Worm (Caenorhabditis elegans) whole organism, L1 larva: Measurements from ENCODE around the gene jud-4.

Source experiments
- aha-1 ChIP-seq: fragments of 150-350 bp; optimal IDR thresholded peaks from 2 replicates; lab custom pipeline; 2014; ENCODE audit warnings: missing biosample characterization, missing genetic modification characterization
- ces-1 ChIP-seq: fragments of 150-350 bp; optimal IDR thresholded peaks from 2 replicates; lab custom pipeline; 2014; ENCODE audit warnings: missing biosample characterization, missing genetic modification reagents, missing genetic modification characterization
- egl-27 ChIP-seq, 2 experiments: fragments of 150-350 bp in 1 of 2; sonication (generic microtip); optimal IDR thresholded peaks; 3 replicates each; lab custom pipeline; 2017 to 2018; ENCODE audit warnings: missing biosample characterization in 2 of 2, missing genetic modification characterization in 2 of 2, missing genetic modification reagents in 2 of 2
- fos-1 ChIP-seq: fragments of 150-350 bp; optimal IDR thresholded peaks from 2 replicates; lab custom pipeline; 2014; ENCODE audit warnings: missing biosample characterization, missing genetic modification characterization
- irx-1 ChIP-seq: sonication (generic microtip); optimal IDR thresholded peaks from 2 replicates; lab custom pipeline; 2016; ENCODE audit warnings: missing genetic modification characterization, missing compliant biosample characterization
- lin-14 ChIP-seq: fragments of 200-800 bp; sonication (Bioruptor generic); optimal IDR thresholded peaks from 2 replicates; lab custom pipeline; 2018; ENCODE audit warnings: mild to moderate bottlenecking, missing genetic modification characterization, moderate library complexity, missing compliant biosample characterization
- lin-15B ChIP-seq: fragments of 150-350 bp; sonication (generic microtip); optimal IDR thresholded peaks from 3 replicates; lab custom pipeline; 2014; ENCODE audit warnings: missing biosample characterization, missing genetic modification characterization
- mep-1 ChIP-seq: fragments of 150-350 bp; optimal IDR thresholded peaks from 2 replicates; lab custom pipeline; 2014; ENCODE audit warnings: missing biosample characterization, missing genetic modification characterization
- pqm-1 ChIP-seq: sonication (generic microtip); optimal IDR thresholded peaks from 3 replicates; lab custom pipeline; 2017; ENCODE audit warnings: missing biosample characterization, missing genetic modification characterization
- snpc-4 ChIP-seq: fragments of 150-350 bp; optimal IDR thresholded peaks from 2 replicates; lab custom pipeline; 2014; ENCODE audit warnings: missing biosample characterization, missing genetic modification characterization
- sox-4 ChIP-seq: sonication (generic microtip); optimal IDR thresholded peaks from 2 replicates; lab custom pipeline; 2016; ENCODE audit warnings: missing genetic modification characterization, missing compliant biosample characterization
- unc-130 ChIP-seq: fragments of 150-350 bp; optimal IDR thresholded peaks from 2 replicates; lab custom pipeline; 2017; ENCODE audit warnings: missing biosample characterization, missing genetic modification characterization, inconsistent platforms
- unc-62 ChIP-seq: fragments of 150-350 bp; optimal IDR thresholded peaks from 2 replicates; lab custom pipeline; 2014; ENCODE audit warnings: missing biosample characterization, missing genetic modification reagents, missing genetic modification characterization
- ztf-11 ChIP-seq, 2 experiments: sonication (generic microtip); optimal IDR thresholded peaks; 2 replicates each; lab custom pipeline; 2016 to 2017; ENCODE audit warnings: missing genetic modification characterization in 2 of 2, missing biosample characterization in 1 of 2, missing compliant biosample characterization in 1 of 2

ce11 chrX:15312073-15312472 is 28.2 kb downstream of the jud-4 start:
- no peak for TF ChIP-seq egl-27 (tag; optimal IDR thresholded peaks at IDR 0.05; lab: Kevin White, UChicago)
- TF ChIP-seq snpc-4 (tag; lab: Kevin White, UChicago), result no peak
- TF ChIP-seq unc-62 (GFP tag; lab: Kevin White, UChicago), result no peak
- TF ChIP-seq fos-1 (tag; lab: Kevin White, UChicago), result no peak
- TF ChIP-seq lin-14 (GFP tag; lab: Kevin White, UChicago), result peak; percentile 16
- no peak for TF ChIP-seq lin-15B (tag; lab: Kevin White, UChicago)
- TF ChIP-seq pqm-1 (tag; lab: Kevin White, UChicago), result no peak
- TF ChIP-seq aha-1 (tag; lab: Kevin White, UChicago), result no peak
- TF ChIP-seq mep-1 (tag; lab: Kevin White, UChicago), result no peak
- no peak for TF ChIP-seq unc-130 (tag; lab: Kevin White, UChicago)
- no peak for TF ChIP-seq sox-4 (tag; lab: Kevin White, UChicago)
- no peak for TF ChIP-seq irx-1 (tag; lab: Kevin White, UChicago)
- TF ChIP-seq ztf-11 (tag; optimal IDR thresholded peaks at IDR 0.05; lab: Kevin White, UChicago), result no peak
- TF ChIP-seq ces-1 (GFP tag; lab: Kevin White, UChicago), result no peak
